Worm (Caenorhabditis elegans): Measurements from ENCODE around the gene istr-1.

DNA sequence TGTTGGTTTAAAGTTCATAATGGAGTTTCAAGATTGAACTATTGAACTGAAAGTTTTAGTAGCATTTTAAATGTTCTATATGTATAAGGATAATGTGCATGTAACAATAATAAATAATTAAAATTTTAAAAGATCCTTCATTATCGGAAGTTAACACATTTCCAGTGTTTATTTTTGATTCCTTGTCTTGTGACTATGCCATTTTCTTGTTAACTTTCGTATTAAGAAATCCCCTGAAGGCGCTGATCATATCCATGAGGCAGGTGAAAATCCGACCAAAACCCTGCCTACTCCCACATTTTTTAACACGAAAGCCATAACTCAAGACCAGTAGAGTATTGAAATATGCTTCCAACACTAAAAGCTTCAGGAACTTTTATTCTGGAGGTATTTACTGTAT is 22.1 kb downstream of the istr-1 start, which contains the start of gene R11D1.7:
- TF ChIP-seq sox-4 (tag; optimal IDR thresholded peaks at IDR 0.05) (no peak), npax-4 (tag; optimal IDR thresholded peaks at IDR 0.05) (no peak), unc-3 (GFP tag; conservative IDR thresholded peaks at IDR 0.05) (no peak), unc-3 (tag; optimal IDR thresholded peaks at IDR 0.05) (no peak), tbx-2 (tag; optimal IDR thresholded peaks at IDR 0.05) (no peak), K09A11.1 (tag; optimal IDR thresholded peaks at IDR 0.05; ENCODE audit: insufficient read depth) (no peak), pax-1 (tag; optimal IDR thresholded peaks at IDR 0.05) (no peak), hlh-8 (tag; optimal IDR thresholded peaks at IDR 0.05) (no peak), pat-9 (tag; optimal IDR thresholded peaks at IDR 0.05) (no peak), nhr-11 (tag; optimal IDR thresholded peaks at IDR 0.05) (no peak), hlh-13 (GFP tag; optimal IDR thresholded peaks at IDR 0.05) (no peak), unc-55 (GFP tag; optimal IDR thresholded peaks at IDR 0.05) (no peak), ceh-30 (tag; optimal IDR thresholded peaks at IDR 0.05) (no peak), pqm-1 (tag; optimal IDR thresholded peaks at IDR 0.05) (no peak)
